Worm (Caenorhabditis elegans): Measurements from ENCODE around the gene R10H10.3.

Gene R10H10.3

ce11 chrIV:10391827-10392226 lies 3.5 kb downstream of the R10H10.3 start, which contains the start of gene spe-26:
Gene spe-26 (minus strand): TSS chrIV:10391927.
- TF ChIP-seq snpc-4 (tag; optimal IDR thresholded peaks at IDR 0.05) (no peak), drap-1 (GFP tag; optimal IDR thresholded peaks at IDR 0.05) (no peak), hlh-1 (tag; optimal IDR thresholded peaks at IDR 0.05) (no peak), mep-1 (tag; optimal IDR thresholded peaks at IDR 0.05) (no peak), lin-13 (tag; optimal IDR thresholded peaks at IDR 0.05) (no peak), ztf-11 (tag; optimal IDR thresholded peaks at IDR 0.05) (no peak), lin-32 (GFP tag; optimal IDR thresholded peaks at IDR 0.05) (no peak), ceh-39 (tag; optimal IDR thresholded peaks at IDR 0.05) (no peak), unc-62 (GFP tag; optimal IDR thresholded peaks at IDR 0.05) (no peak)

- no peak for TF ChIP-seq tbx-8 (GFP tag; optimal IDR thresholded peaks at IDR 0.05)
- no peak for TF ChIP-seq pha-4 (tag; optimal IDR thresholded peaks at IDR 0.05)
- no peak for TF ChIP-seq ceh-39 (tag; optimal IDR thresholded peaks at IDR 0.05)
- TF ChIP-seq unc-39 (tag; optimal IDR thresholded peaks at IDR 0.05), result no peak
- no peak for TF ChIP-seq ztf-11 (tag; optimal IDR thresholded peaks at IDR 0.05)
- TF ChIP-seq snpc-4 (tag; optimal IDR thresholded peaks at IDR 0.05), result no peak
- TF ChIP-seq drap-1 (GFP tag; optimal IDR thresholded peaks at IDR 0.05), result no peak
- TF ChIP-seq lin-32 (GFP tag; optimal IDR thresholded peaks at IDR 0.05), result no peak
- no peak for TF ChIP-seq hlh-1 (tag; optimal IDR thresholded peaks at IDR 0.05)
- no peak for TF ChIP-seq M03D4.4 (tag; optimal IDR thresholded peaks at IDR 0.05)
- TF ChIP-seq ham-2 (GFP tag; optimal IDR thresholded peaks at IDR 0.05), result no peak
- TF ChIP-seq blmp-1 (tag; optimal IDR thresholded peaks at IDR 0.05), result no peak
- TF ChIP-seq nhr-76 (tag; optimal IDR thresholded peaks at IDR 0.05), result no peak
- TF ChIP-seq unc-62 (GFP tag; optimal IDR thresholded peaks at IDR 0.05), result no peak
- TF ChIP-seq bed-3 (GFP tag; optimal IDR thresholded peaks at IDR 0.05), result no peak
- TF ChIP-seq lsy-2 (tag; optimal IDR thresholded peaks at IDR 0.05), result no peak
- TF ChIP-seq cnd-1 (tag; optimal IDR thresholded peaks at IDR 0.05), result no peak
- no peak for TF ChIP-seq sem-2 (GFP tag; optimal IDR thresholded peaks at IDR 0.05)
Observed at ce11 chrIV:10394858-10395257, 6.6 kb downstream of the R10H10.3 start, which contains the start of gene R10H10.4. Gene R10H10.4 (minus strand): TSS chrIV:10394958.

ce11 chrIV:10396827-10397226 lies 8.5 kb downstream of the R10H10.3 start:
- TF ChIP-seq ces-1 (GFP tag; optimal IDR thresholded peaks at IDR 0.05) (peak; percentile 85), ceh-83 (GFP tag; optimal IDR thresholded peaks at IDR 0.05) (no peak)

- peak; percentile 73 for TF ChIP-seq ces-1 (GFP tag; optimal IDR thresholded peaks at IDR 0.05)
- TF ChIP-seq M03D4.4 (tag; optimal IDR thresholded peaks at IDR 0.05), result no peak
Observed at ce11 chrIV:10398244-10398643, 9.9 kb downstream of the R10H10.3 start.

ce11 chrIV:10403193-10404058 lies 15.1 kb downstream of the R10H10.3 start, which contains the start of gene gpa-7:
Gene gpa-7 (plus strand): TSS chrIV:10404008.
- TF ChIP-seq sptf-1 (tag; optimal IDR thresholded peaks at IDR 0.05), result peak; percentile 42
- no peak for TF ChIP-seq elt-3 (tag; optimal IDR thresholded peaks at IDR 0.05)
- TF ChIP-seq nhr-76 (tag; optimal IDR thresholded peaks at IDR 0.05), result no peak
- peak; percentile 83 for TF ChIP-seq ces-1 (GFP tag; optimal IDR thresholded peaks at IDR 0.05)
- no peak for TF ChIP-seq nhr-12 (tag; optimal IDR thresholded peaks at IDR 0.05)
- peak; percentile 92 for TF ChIP-seq unc-120 (tag; optimal IDR thresholded peaks at IDR 0.05; ENCODE audit: poor library complexity, severe bottlenecking)
- TF ChIP-seq lsy-2 (tag; optimal IDR thresholded peaks at IDR 0.05), result no peak
- TF ChIP-seq zip-8 (tag; optimal IDR thresholded peaks at IDR 0.05), result no peak
- no peak for TF ChIP-seq nhr-2 (tag; optimal IDR thresholded peaks at IDR 0.05)
- no peak for TF ChIP-seq unc-39 (tag; optimal IDR thresholded peaks at IDR 0.05)
- no peak for TF ChIP-seq ceh-43 (GFP tag; optimal IDR thresholded peaks at IDR 0.05)
- TF ChIP-seq elt-1 (tag; optimal IDR thresholded peaks at IDR 0.05; ENCODE audit: borderline replicate concordance, insufficient read depth), result no peak
- TF ChIP-seq bed-3 (GFP tag; optimal IDR thresholded peaks at IDR 0.05), result no peak
- no peak for TF ChIP-seq M03D4.4 (tag; optimal IDR thresholded peaks at IDR 0.05)
- no peak for TF ChIP-seq sem-2 (GFP tag; optimal IDR thresholded peaks at IDR 0.05)
- no peak for TF ChIP-seq ztf-11 (tag; optimal IDR thresholded peaks at IDR 0.05)
- no peak for TF ChIP-seq mab-5 (tag; optimal IDR thresholded peaks at IDR 0.05)
- no peak for TF ChIP-seq nhr-237 (tag; optimal IDR thresholded peaks at IDR 0.05)
- no peak for TF ChIP-seq lin-32 (GFP tag; optimal IDR thresholded peaks at IDR 0.05)
- TF ChIP-seq lin-13 (tag; optimal IDR thresholded peaks at IDR 0.05), result peak; percentile 29
- peak; percentile 71 for TF ChIP-seq blmp-1 (tag; optimal IDR thresholded peaks at IDR 0.05)
- no peak for TF ChIP-seq ceh-39 (tag; optimal IDR thresholded peaks at IDR 0.05)
- TF ChIP-seq mep-1 (tag; optimal IDR thresholded peaks at IDR 0.05), result peak; percentile 42
- TF ChIP-seq tbx-8 (GFP tag; optimal IDR thresholded peaks at IDR 0.05), result no peak
- peak; percentile 67 for TF ChIP-seq mls-2 (tag; optimal IDR thresholded peaks at IDR 0.05)
- peak; percentile 53 for TF ChIP-seq ham-2 (GFP tag; optimal IDR thresholded peaks at IDR 0.05)
- TF ChIP-seq drap-1 (GFP tag; optimal IDR thresholded peaks at IDR 0.05), result peak; percentile 10
- no peak for TF ChIP-seq hlh-1 (tag; optimal IDR thresholded peaks at IDR 0.05)
- TF ChIP-seq cnd-1 (tag; optimal IDR thresholded peaks at IDR 0.05), result peak; percentile 8
- no peak for TF ChIP-seq ceh-83 (GFP tag; optimal IDR thresholded peaks at IDR 0.05)
- TF ChIP-seq snpc-4 (tag; optimal IDR thresholded peaks at IDR 0.05), result no peak
- peak; percentile 52 for TF ChIP-seq unc-62 (GFP tag; optimal IDR thresholded peaks at IDR 0.05)
- TF ChIP-seq pha-4 (tag; optimal IDR thresholded peaks at IDR 0.05), result peak; percentile 14
- no peak for TF ChIP-seq nhr-28 (tag; optimal IDR thresholded peaks at IDR 0.05)
- TF ChIP-seq flh-1 (GFP tag; optimal IDR thresholded peaks at IDR 0.05), result no peak

Data from whole organism, mixed stage, embryonic.